Worm (Caenorhabditis elegans) whole organism, L3 larva: ENCODE results near the gene F10E9.7.

ENCODE experiments used
- R02D3.7 ChIP-seq: fragments of 150-350 bp; optimal IDR thresholded peaks from 2 replicates; lab custom pipeline; 2014; ENCODE audit warnings: missing biosample characterization, missing genetic modification characterization
- ZK546.5 ChIP-seq: sonication (generic microtip); optimal IDR thresholded peaks from 2 replicates; lab custom pipeline; 2017; ENCODE audit warnings: missing biosample characterization, missing genetic modification characterization
- aly-2 ChIP-seq: fragments of 150-350 bp; optimal IDR thresholded peaks from 2 replicates; lab custom pipeline; 2014; ENCODE audit warnings: missing biosample characterization, missing genetic modification characterization
- ama-1 ChIP-seq: fragments of 150-350 bp; optimal IDR thresholded peaks from 2 replicates; lab custom pipeline; 2018
- ceh-16 ChIP-seq: sonication (generic microtip); optimal IDR thresholded peaks from 2 replicates; lab custom pipeline; 2017; ENCODE audit warnings: missing biosample characterization, missing genetic modification characterization
- ceh-28 ChIP-seq: fragments of 150-350 bp; optimal IDR thresholded peaks from 2 replicates; lab custom pipeline; 2014; ENCODE audit warnings: missing biosample characterization, missing genetic modification reagents, missing genetic modification characterization
- ceh-82 ChIP-seq: fragments of 150-350 bp; optimal IDR thresholded peaks from 2 replicates; lab custom pipeline; 2014; ENCODE audit warnings: missing biosample characterization, missing genetic modification characterization
- ceh-9 ChIP-seq: sonication (generic microtip); optimal IDR thresholded peaks from 2 replicates; lab custom pipeline; 2018; ENCODE audit warnings: missing biosample characterization, missing genetic modification characterization
- daf-12 ChIP-seq: fragments of 150-350 bp; optimal IDR thresholded peaks from 2 replicates; lab custom pipeline; 2014; ENCODE audit warnings: missing biosample characterization, missing genetic modification reagents, missing genetic modification characterization
- egl-27 ChIP-seq: sonication (generic microtip); optimal IDR thresholded peaks from 4 replicates; lab custom pipeline; 2017; ENCODE audit warnings: missing biosample characterization, missing genetic modification reagents, missing genetic modification characterization
- egl-5 ChIP-seq: fragments of 150-350 bp; optimal IDR thresholded peaks from 2 replicates; lab custom pipeline; 2017; ENCODE audit warnings: missing biosample characterization, missing genetic modification reagents, missing genetic modification characterization, inconsistent platforms
- elt-1 ChIP-seq: fragments of 150-350 bp; optimal IDR thresholded peaks from 2 replicates; lab custom pipeline; 2014; ENCODE audit warnings: missing biosample characterization, missing genetic modification characterization
- elt-2 ChIP-seq: sonication (generic microtip); optimal IDR thresholded peaks from 2 replicates; lab custom pipeline; 2016; ENCODE audit warnings: missing genetic modification reagents, mild to moderate bottlenecking, missing genetic modification characterization, missing compliant biosample characterization
- elt-3 ChIP-seq, 3 experiments: fragments of 150-350 bp in 1 of 3; sonication (generic microtip) in 2 of 3; optimal IDR thresholded peaks; 2 replicates in 2 of 3; 4 replicates in 1 of 3; lab custom pipeline; 2014 to 2017; ENCODE audit warnings: missing biosample characterization in 3 of 3, missing genetic modification characterization in 3 of 3
- eor-1 ChIP-seq, 2 experiments: fragments of 150-350 bp; optimal IDR thresholded peaks; 2 replicates each; lab custom pipeline; 2014 to 2018; ENCODE audit warnings: missing biosample characterization in 2 of 2, missing genetic modification characterization in 2 of 2
- fkh-10 ChIP-seq: sonication (generic microtip); optimal IDR thresholded peaks from 2 replicates; lab custom pipeline; 2017; ENCODE audit warnings: missing biosample characterization, missing genetic modification reagents, missing genetic modification characterization
- fkh-2 ChIP-seq: fragments of 150-350 bp; optimal IDR thresholded peaks from 2 replicates; lab custom pipeline; 2014; ENCODE audit warnings: missing biosample characterization, missing genetic modification reagents, missing genetic modification characterization
- fos-1 ChIP-seq: fragments of 150-350 bp; optimal IDR thresholded peaks from 2 replicates; lab custom pipeline; 2014; ENCODE audit warnings: missing biosample characterization, missing genetic modification characterization
- hmg-11 ChIP-seq: sonication (generic microtip); optimal IDR thresholded peaks from 2 replicates; lab custom pipeline; 2016; ENCODE audit warnings: missing genetic modification characterization, missing compliant biosample characterization
- jun-1 ChIP-seq: fragments of 150-350 bp; optimal IDR thresholded peaks from 2 replicates; lab custom pipeline; 2014; ENCODE audit warnings: missing biosample characterization, missing genetic modification reagents, missing genetic modification characterization
- lin-15B ChIP-seq: fragments of 150-350 bp; optimal IDR thresholded peaks from 2 replicates; lab custom pipeline; 2014; ENCODE audit warnings: missing biosample characterization, missing genetic modification characterization
- lin-39 ChIP-seq: fragments of 150-350 bp; optimal IDR thresholded peaks from 2 replicates; lab custom pipeline; 2018; ENCODE audit warnings: missing biosample characterization, missing genetic modification reagents, missing genetic modification characterization
- lsy-12 ChIP-seq: sonication (generic microtip); optimal IDR thresholded peaks from 2 replicates; lab custom pipeline; 2016; ENCODE audit warnings: mild to moderate bottlenecking, missing genetic modification characterization, missing compliant biosample characterization
- mdl-1 ChIP-seq: fragments of 150-350 bp; optimal IDR thresholded peaks from 2 replicates; lab custom pipeline; 2014; ENCODE audit warnings: missing biosample characterization, missing genetic modification characterization
- mml-1 ChIP-seq: fragments of 150-350 bp; sonication (generic microtip); optimal IDR thresholded peaks from 3 replicates; lab custom pipeline; 2014; ENCODE audit warnings: missing biosample characterization, missing genetic modification characterization
- nfya-1 ChIP-seq: sonication (generic microtip); optimal IDR thresholded peaks from 2 replicates; lab custom pipeline; 2017; ENCODE audit warnings: missing genetic modification characterization, mild to moderate bottlenecking, missing compliant biosample characterization, antibody characterized with exemption, moderate library complexity; ENCODE audit not compliant: insufficient read depth
- nhr-11 ChIP-seq: fragments of 150-350 bp; optimal IDR thresholded peaks from 2 replicates; lab custom pipeline; 2014; ENCODE audit warnings: missing biosample characterization, missing genetic modification characterization
- nhr-12 ChIP-seq: fragments of 150-350 bp; optimal IDR thresholded peaks from 2 replicates; lab custom pipeline; 2014; ENCODE audit warnings: missing biosample characterization, missing genetic modification characterization
- nhr-23 ChIP-seq: fragments of 150-350 bp; optimal IDR thresholded peaks from 2 replicates; lab custom pipeline; 2014; ENCODE audit warnings: missing biosample characterization, missing genetic modification reagents, missing genetic modification characterization
- nhr-237 ChIP-seq: fragments of 150-350 bp; optimal IDR thresholded peaks from 2 replicates; lab custom pipeline; 2014; ENCODE audit warnings: missing biosample characterization, missing genetic modification characterization
- nhr-25 ChIP-seq: sonication (generic microtip); optimal IDR thresholded peaks from 2 replicates; lab custom pipeline; 2017; ENCODE audit warnings: missing biosample characterization, missing genetic modification characterization
- nhr-28 ChIP-seq: fragments of 150-350 bp; optimal IDR thresholded peaks from 2 replicates; lab custom pipeline; 2014; ENCODE audit warnings: missing biosample characterization, missing genetic modification characterization
- nhr-43 ChIP-seq: sonication (generic microtip); optimal IDR thresholded peaks from 2 replicates; lab custom pipeline; 2016; ENCODE audit warnings: mild to moderate bottlenecking, missing genetic modification characterization, missing compliant biosample characterization; ENCODE audit not compliant: poor library complexity, severe bottlenecking
- nhr-67 ChIP-seq: fragments of 150-350 bp; optimal IDR thresholded peaks from 2 replicates; lab custom pipeline; 2014; ENCODE audit warnings: missing biosample characterization, missing genetic modification characterization
- nhr-76 ChIP-seq: fragments of 150-350 bp; sonication (generic microtip); optimal IDR thresholded peaks from 5 replicates; lab custom pipeline; 2014; ENCODE audit warnings: missing biosample characterization, missing genetic modification characterization
- nhr-77 ChIP-seq: fragments of 150-350 bp; optimal IDR thresholded peaks from 2 replicates; lab custom pipeline; 2014; ENCODE audit warnings: missing biosample characterization, missing genetic modification characterization
- pha-4 ChIP-seq: fragments of 150-350 bp; optimal IDR thresholded peaks from 2 replicates; lab custom pipeline; 2014; ENCODE audit warnings: missing biosample characterization, missing genetic modification reagents, missing genetic modification characterization
- pqm-1 ChIP-seq: fragments of 150-350 bp; optimal IDR thresholded peaks from 2 replicates; lab custom pipeline; 2017; ENCODE audit warnings: missing biosample characterization, missing genetic modification characterization, inconsistent platforms
- sea-2 ChIP-seq: fragments of 150-350 bp; sonication (generic microtip); optimal IDR thresholded peaks from 4 replicates; lab custom pipeline; 2014; ENCODE audit warnings: missing biosample characterization, missing genetic modification reagents, missing genetic modification characterization
- skn-1 ChIP-seq: fragments of 150-350 bp; optimal IDR thresholded peaks from 2 replicates; lab custom pipeline; 2014; ENCODE audit warnings: missing biosample characterization, missing genetic modification characterization
- snpc-4 ChIP-seq: fragments of 150-350 bp; optimal IDR thresholded peaks from 2 replicates; lab custom pipeline; 2014; ENCODE audit warnings: missing biosample characterization, missing genetic modification characterization
- tbx-2 ChIP-seq: sonication (generic microtip); optimal IDR thresholded peaks from 2 replicates; lab custom pipeline; 2016; ENCODE audit warnings: mild to moderate bottlenecking, missing genetic modification characterization, missing compliant biosample characterization
- unc-39 ChIP-seq: sonication (generic microtip); optimal IDR thresholded peaks from 4 replicates; lab custom pipeline; 2017; ENCODE audit warnings: missing biosample characterization, missing genetic modification characterization
- unc-62 ChIP-seq: fragments of 150-350 bp; sonication (generic microtip); optimal IDR thresholded peaks from 4 replicates; lab custom pipeline; 2014; ENCODE audit warnings: missing biosample characterization, missing genetic modification reagents, missing genetic modification characterization
- zag-1 ChIP-seq: fragments of 150-350 bp; optimal IDR thresholded peaks from 2 replicates; lab custom pipeline; 2014; ENCODE audit warnings: missing biosample characterization, missing genetic modification characterization
- ztf-11 ChIP-seq: fragments of 150-350 bp; optimal IDR thresholded peaks from 2 replicates; lab custom pipeline; 2014; ENCODE audit warnings: missing biosample characterization, missing genetic modification characterization
- ztf-4 ChIP-seq: fragments of 150-350 bp; optimal IDR thresholded peaks from 2 replicates; lab custom pipeline; 2014; ENCODE audit warnings: missing biosample characterization, missing genetic modification characterization

F10E9.7 gene

DNA sequence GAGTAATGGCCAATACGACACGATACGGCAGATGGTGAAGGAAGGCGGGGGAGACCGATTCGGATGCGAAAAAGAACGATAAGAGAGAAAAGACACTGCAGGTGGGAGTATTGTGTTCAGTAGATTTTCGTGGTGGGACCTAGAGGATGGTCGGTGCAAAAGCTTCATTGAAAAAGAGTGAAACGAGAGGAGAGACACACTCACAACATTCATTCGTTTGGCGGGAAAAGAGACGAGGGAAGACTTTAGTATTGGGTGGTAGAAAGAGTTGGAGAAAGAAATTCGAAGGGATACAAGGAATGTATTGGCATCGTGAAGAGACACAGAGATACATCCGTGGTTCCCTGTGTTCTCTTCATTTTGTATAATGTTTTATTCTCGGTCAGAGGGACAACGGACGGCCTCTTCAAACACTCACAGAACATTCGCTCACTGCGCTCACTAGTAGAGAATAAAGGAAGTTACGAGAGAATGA lies 49.2 kb upstream of the F10E9.7 start:
- TF ChIP-seq ceh-9 (tag; lab: Kevin White, UChicago) (no peak), nhr-43 (peak; percentile 51), ZK546.5 (tag; lab: Kevin White, UChicago) (no peak), eor-1 (tag; optimal IDR thresholded peaks at IDR 0.05; lab: Kevin White, UChicago) (no peak), nhr-76 (tag; lab: Kevin White, UChicago) (no peak), zag-1 (tag; lab: Kevin White, UChicago) (no peak), nhr-25 (peak; percentile 73), jun-1 (tag; lab: Kevin White, UChicago) (peak; percentile 80), nhr-67 (tag; lab: Kevin White, UChicago) (no peak), elt-2 (tag; lab: Kevin White, UChicago) (peak; percentile 49), tbx-2 (tag; lab: Kevin White, UChicago) (no peak), pqm-1 (peak; percentile 50), ceh-28 (tag; lab: Kevin White, UChicago) (peak; percentile 58), elt-3 (tag; optimal IDR thresholded peaks at IDR 0.05; lab: Kevin White, UChicago) (no peak), nfya-1 (peak; percentile 87), nhr-23 (peak; percentile 46), ztf-4 (tag; lab: Kevin White, UChicago) (no peak), unc-62 (no peak), lin-39 (peak; percentile 67), aly-2 (tag; lab: Kevin White, UChicago) (no peak), fkh-2 (tag; lab: Kevin White, UChicago) (no peak), mdl-1 (no peak), ceh-16 (tag; lab: Kevin White, UChicago) (no peak), lin-15B (tag; lab: Kevin White, UChicago) (peak; percentile 87), pha-4 (peak; percentile 82), ceh-82 (tag; lab: Kevin White, UChicago) (no peak), ztf-11 (tag; lab: Kevin White, UChicago) (no peak), nhr-77 (no peak), lsy-12 (tag; lab: Kevin White, UChicago) (peak; percentile 49), nhr-12 (tag; lab: Kevin White, UChicago) (no peak), daf-12 (no peak), sea-2 (GFP tag; lab: Kevin White, UChicago) (no peak), R02D3.7 (peak; percentile 32), nhr-28 (tag; lab: Kevin White, UChicago) (no peak), egl-27 (tag; lab: Kevin White, UChicago) (no peak), mml-1 (tag; lab: Kevin White, UChicago) (no peak), nhr-11 (tag; lab: Kevin White, UChicago) (peak; percentile 7), fos-1 (tag; lab: Kevin White, UChicago) (no peak), elt-1 (tag; lab: Kevin White, UChicago) (peak; percentile 15), unc-39 (no peak), ama-1 (lab: Kevin White, UChicago) (peak; percentile 59), egl-5 (tag; lab: Kevin White, UChicago) (peak; percentile 47), snpc-4 (tag; lab: Kevin White, UChicago) (peak; percentile 70), skn-1 (tag; lab: Kevin White, UChicago) (no peak), hmg-11 (tag; lab: Kevin White, UChicago) (peak; percentile 95), fkh-10 (peak; percentile 11), nhr-237 (tag; lab: Kevin White, UChicago) (no peak)

DNA sequence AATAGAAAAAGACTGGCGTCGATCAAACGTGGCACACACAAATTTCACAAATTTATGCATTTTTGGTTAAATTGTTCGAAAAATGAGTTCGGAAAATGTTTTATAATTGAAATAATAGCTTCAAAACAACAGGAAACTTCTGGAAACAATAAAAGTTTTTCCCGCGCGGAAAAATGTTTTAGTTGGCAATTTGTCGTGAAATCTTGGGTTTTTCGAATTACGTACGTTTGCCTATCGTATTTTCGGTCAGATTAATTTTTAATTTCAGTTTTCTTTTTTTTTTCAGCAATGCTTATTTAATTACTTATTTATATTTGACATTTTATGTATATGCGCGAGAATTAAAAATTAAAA lies 48.2 kb upstream of the F10E9.7 start:
- TF ChIP-seq elt-1 (tag; lab: Kevin White, UChicago) (no peak), elt-2 (tag; lab: Kevin White, UChicago) (no peak), hmg-11 (tag; lab: Kevin White, UChicago) (no peak), ztf-4 (tag; lab: Kevin White, UChicago) (no peak), ztf-11 (tag; lab: Kevin White, UChicago) (no peak), lin-15B (tag; lab: Kevin White, UChicago) (no peak), ceh-28 (tag; lab: Kevin White, UChicago) (no peak), nhr-77 (no peak), ZK546.5 (tag; lab: Kevin White, UChicago) (no peak), R02D3.7 (no peak), nhr-11 (tag; lab: Kevin White, UChicago) (no peak), nhr-43 (no peak), ceh-16 (tag; lab: Kevin White, UChicago) (no peak), ceh-82 (tag; lab: Kevin White, UChicago) (no peak), nfya-1 (no peak)
- TF ChIP-seq, all 47 proteins: peak for 0
